Worm (Caenorhabditis elegans) whole organism, L3 larva: ENCODE data around the gene papl-1.

ENCODE experiments used
- ceh-9 ChIP-seq: sonication (generic microtip); optimal IDR thresholded peaks from 2 replicates; lab custom pipeline; 2018; ENCODE audit warnings: missing biosample characterization, missing genetic modification characterization
- daf-12 ChIP-seq: fragments of 150-350 bp; optimal IDR thresholded peaks from 2 replicates; lab custom pipeline; 2014; ENCODE audit warnings: missing biosample characterization, missing genetic modification reagents, missing genetic modification characterization
- elt-1 ChIP-seq: fragments of 150-350 bp; optimal IDR thresholded peaks from 2 replicates; lab custom pipeline; 2014; ENCODE audit warnings: missing biosample characterization, missing genetic modification characterization
- fos-1 ChIP-seq: fragments of 150-350 bp; optimal IDR thresholded peaks from 2 replicates; lab custom pipeline; 2014; ENCODE audit warnings: missing biosample characterization, missing genetic modification characterization
- nfya-1 ChIP-seq: sonication (generic microtip); optimal IDR thresholded peaks from 2 replicates; lab custom pipeline; 2017; ENCODE audit warnings: missing genetic modification characterization, mild to moderate bottlenecking, missing compliant biosample characterization, antibody characterized with exemption, moderate library complexity; ENCODE audit not compliant: insufficient read depth
- nhr-11 ChIP-seq: fragments of 150-350 bp; optimal IDR thresholded peaks from 2 replicates; lab custom pipeline; 2014; ENCODE audit warnings: missing biosample characterization, missing genetic modification characterization
- nhr-25 ChIP-seq: sonication (generic microtip); optimal IDR thresholded peaks from 2 replicates; lab custom pipeline; 2017; ENCODE audit warnings: missing biosample characterization, missing genetic modification characterization
- pha-4 ChIP-seq: fragments of 150-350 bp; optimal IDR thresholded peaks from 2 replicates; lab custom pipeline; 2014; ENCODE audit warnings: missing biosample characterization, missing genetic modification reagents, missing genetic modification characterization
- unc-62 ChIP-seq: fragments of 150-350 bp; sonication (generic microtip); optimal IDR thresholded peaks from 4 replicates; lab custom pipeline; 2014; ENCODE audit warnings: missing biosample characterization, missing genetic modification reagents, missing genetic modification characterization
- zag-1 ChIP-seq: fragments of 150-350 bp; optimal IDR thresholded peaks from 2 replicates; lab custom pipeline; 2014; ENCODE audit warnings: missing biosample characterization, missing genetic modification characterization
- ztf-11 ChIP-seq: fragments of 150-350 bp; optimal IDR thresholded peaks from 2 replicates; lab custom pipeline; 2014; ENCODE audit warnings: missing biosample characterization, missing genetic modification characterization

- no peak for TF ChIP-seq nhr-25
- TF ChIP-seq ztf-11 (tag; lab: Kevin White, UChicago), result no peak
- TF ChIP-seq daf-12, result no peak
- TF ChIP-seq elt-1, result no peak
- no peak for TF ChIP-seq fos-1 (tag; lab: Kevin White, UChicago)
- TF ChIP-seq nhr-11, result no peak
- TF ChIP-seq unc-62, result no peak
- no peak for TF ChIP-seq zag-1 (tag; lab: Kevin White, UChicago)
- peak; percentile 23 for TF ChIP-seq pha-4 (tag; lab: Kevin White, UChicago)
- no peak for TF ChIP-seq ceh-9 (tag; lab: Kevin White, UChicago)
- TF ChIP-seq nfya-1 (tag; lab: Kevin White, UChicago), result no peak
These were observed 26.8 kb downstream of the papl-1 start for ce11 chrV:12732734-12733133.
